Fruit fly (Drosophila melanogaster) whole organism, embryonic: Measurements from ENCODE around the gene Tim13.

ENCODE experiments used
- Asciz ChIP-seq: fragments of 200-800 bp; sonication (Bioruptor generic); optimal IDR thresholded peaks from 2 replicates; lab custom pipeline; 2017; ENCODE audit warnings: missing biosample characterization, mild to moderate bottlenecking, missing genetic modification characterization, missing genetic modification reagents
- B-H1 ChIP-seq: fragments of 200-800 bp; sonication (Bioruptor generic); IDR thresholded peaks from 3 replicates; pipeline ENCODE4 v1.3.6; 2022; ENCODE audit warnings: missing biosample characterization, missing genetic modification characterization
- CG11560 ChIP-seq: fragments of 200-800 bp; sonication (Bioruptor generic); IDR thresholded peaks from 3 replicates; pipeline ENCODE4 v1.3.6; 2022; ENCODE audit warnings: missing biosample characterization, missing genetic modification characterization
- CG1233 ChIP-seq: fragments of 200-800 bp; sonication (Bioruptor generic); optimal IDR thresholded peaks from 4 replicates; lab custom pipeline; 2018; ENCODE audit warnings: missing biosample characterization, mild to moderate bottlenecking, missing genetic modification characterization
- CG13624 ChIP-seq: fragments of 200-800 bp; sonication (Bioruptor generic); optimal IDR thresholded peaks from 2 replicates; lab custom pipeline; 2016; ENCODE audit warnings: missing biosample characterization, missing genetic modification characterization
- CG15269 ChIP-seq: fragments of 200-800 bp; sonication (Bioruptor generic); optimal IDR thresholded peaks from 2 replicates; lab custom pipeline; 2018; ENCODE audit warnings: missing biosample characterization, mild to moderate bottlenecking, missing genetic modification characterization, moderate library complexity
- CG1647 ChIP-seq: fragments of 200-800 bp; sonication (Bioruptor generic); optimal IDR thresholded peaks from 3 replicates; lab custom pipeline; 2016; ENCODE audit warnings: missing biosample characterization, missing genetic modification characterization
- CG17186 ChIP-seq: fragments of 200-800 bp; sonication (Bioruptor generic); optimal IDR thresholded peaks from 3 replicates; lab custom pipeline; 2017; ENCODE audit warnings: missing biosample characterization, missing genetic modification reagents, missing genetic modification characterization
- CG2120 ChIP-seq: fragments of 200-800 bp; sonication (Bioruptor generic); optimal IDR thresholded peaks from 3 replicates; lab custom pipeline; 2016; ENCODE audit warnings: missing biosample characterization, missing genetic modification characterization
- CG2889 ChIP-seq: fragments of 200-800 bp; sonication (Bioruptor generic); IDR thresholded peaks from 3 replicates; pipeline ENCODE4 v1.3.6; 2022; ENCODE audit warnings: missing biosample characterization, missing genetic modification characterization
- CG30431 ChIP-seq: fragments of 200-800 bp; sonication (Bioruptor generic); optimal IDR thresholded peaks from 2 replicates; lab custom pipeline; 2017; ENCODE audit warnings: missing biosample characterization, missing genetic modification characterization
- CG32767 ChIP-seq: fragments of 200-800 bp; sonication (Bioruptor generic); IDR thresholded peaks from 2 replicates; pipeline ENCODE4 v1.3.6; 2022; ENCODE audit warnings: missing biosample characterization, missing genetic modification characterization
- CG32772 ChIP-seq: fragments of 200-800 bp; sonication (Bioruptor generic); IDR thresholded peaks from 2 replicates; pipeline ENCODE4 v1.3.6; 2022; ENCODE audit warnings: missing biosample characterization, missing genetic modification characterization
- CG4730 ChIP-seq: fragments of 200-800 bp; sonication (Bioruptor generic); IDR thresholded peaks from 2 replicates; pipeline ENCODE4 v1.3.6; 2022; ENCODE audit warnings: missing biosample characterization, missing genetic modification characterization
- CG5245 ChIP-seq: fragments of 200-800 bp; sonication (Bioruptor generic); optimal IDR thresholded peaks from 3 replicates; lab custom pipeline; 2016; ENCODE audit warnings: missing biosample characterization, missing genetic modification characterization
- CG5953 ChIP-seq: fragments of 200-800 bp; sonication (Bioruptor generic); IDR thresholded peaks from 2 replicates; pipeline ENCODE4 v1.3.6; 2022; ENCODE audit warnings: missing biosample characterization, missing genetic modification characterization
- CG6254 ChIP-seq: fragments of 200-800 bp; sonication (Bioruptor generic); optimal IDR thresholded peaks from 3 replicates; lab custom pipeline; 2017; ENCODE audit warnings: mild to moderate bottlenecking, missing biosample characterization, missing genetic modification reagents, missing genetic modification characterization
- CG8924 ChIP-seq: fragments of 200-800 bp; optimal IDR thresholded peaks from 3 replicates; lab custom pipeline; 2019; ENCODE audit warnings: missing biosample characterization, mild to moderate bottlenecking, missing genetic modification characterization, moderate library complexity
- CG8944 ChIP-seq: fragments of 200-800 bp; sonication (Bioruptor generic); optimal IDR thresholded peaks from 3 replicates; lab custom pipeline; 2016; ENCODE audit warnings: missing biosample characterization, missing genetic modification characterization
- Dad ChIP-seq: fragments of 200-800 bp; sonication (Bioruptor generic); optimal IDR thresholded peaks from 3 replicates; lab custom pipeline; 2016; ENCODE audit warnings: missing biosample characterization, missing genetic modification characterization
- Dbx ChIP-seq: fragments of 200-800 bp; sonication (Bioruptor generic); IDR thresholded peaks from 3 replicates; pipeline ENCODE4 v1.3.6; 2022; ENCODE audit warnings: missing biosample characterization, missing genetic modification characterization
- Dek ChIP-seq: fragments of 200-800 bp; sonication (Bioruptor generic); optimal IDR thresholded peaks from 3 replicates; lab custom pipeline; 2019; ENCODE audit warnings: missing biosample characterization, mild to moderate bottlenecking, missing genetic modification characterization, moderate library complexity
- Dp ChIP-seq: fragments of 200-800 bp; sonication (Bioruptor generic); optimal IDR thresholded peaks from 2 replicates; lab custom pipeline; 2018; ENCODE audit warnings: missing biosample characterization, mild to moderate bottlenecking, missing genetic modification characterization, moderate library complexity
- Elba2 ChIP-seq: fragments of 200-800 bp; sonication (Bioruptor generic); optimal IDR thresholded peaks from 3 replicates; lab custom pipeline; 2016; ENCODE audit warnings: missing biosample characterization, missing genetic modification characterization
- Gug ChIP-seq: fragments of 200-800 bp; sonication (Bioruptor generic); IDR thresholded peaks from 4 replicates; pipeline ENCODE4 v1.3.6; 2022; ENCODE audit warnings: missing biosample characterization, missing genetic modification characterization
- Hr3 ChIP-seq: fragments of 200-800 bp; sonication (Bioruptor generic); optimal IDR thresholded peaks from 3 replicates; lab custom pipeline; 2016; ENCODE audit warnings: missing biosample characterization, missing genetic modification characterization
- Jarid2 ChIP-seq: fragments of 200-800 bp; sonication (Bioruptor generic); optimal IDR thresholded peaks from 3 replicates; lab custom pipeline; 2017; ENCODE audit warnings: mild to moderate bottlenecking, missing biosample characterization, missing genetic modification reagents, missing genetic modification characterization
- NfI ChIP-seq: fragments of 200-800 bp; sonication (Bioruptor generic); optimal IDR thresholded peaks from 3 replicates; lab custom pipeline; 2018; ENCODE audit warnings: missing biosample characterization, mild to moderate bottlenecking, missing genetic modification characterization, moderate library complexity
- Optix ChIP-seq: fragments of 200-800 bp; sonication (Bioruptor generic); IDR thresholded peaks from 3 replicates; pipeline ENCODE4 v1.3.6; 2022; ENCODE audit warnings: missing biosample characterization, missing genetic modification characterization
- Trl ChIP-seq, 3 experiments: fragments of >200 bp in 2 of 3; fragments of 200-800 bp in 1 of 3; sonication (Bioruptor generic) in 1 of 3; optimal IDR thresholded peaks; 2 replicates in 1 of 3; 3 replicates in 2 of 3; lab custom pipeline; 2016 to 2017; ENCODE audit warnings: missing biosample characterization in 1 of 3, missing genetic modification characterization in 1 of 3
- ap ChIP-seq: fragments of 200-800 bp; sonication (Bioruptor generic); IDR thresholded peaks from 2 replicates; pipeline ENCODE4 v1.3.6; 2022; ENCODE audit warnings: missing biosample characterization, missing genetic modification characterization
- ato ChIP-seq: fragments of 200-800 bp; sonication (Bioruptor generic); IDR thresholded peaks from 2 replicates; pipeline ENCODE4 v1.3.6; 2022; ENCODE audit warnings: missing biosample characterization, missing genetic modification characterization; ENCODE audit not compliant: partially characterized antibody
- bab2 ChIP-seq: fragments of 200-800 bp; sonication (Bioruptor generic); optimal IDR thresholded peaks from 2 replicates; lab custom pipeline; 2016; ENCODE audit warnings: missing biosample characterization, missing genetic modification characterization
- btn ChIP-seq: fragments of 200-800 bp; sonication (Bioruptor generic); optimal IDR thresholded peaks from 2 replicates; lab custom pipeline; 2016; ENCODE audit warnings: missing biosample characterization, missing genetic modification characterization
- cg ChIP-seq: fragments of 200-800 bp; sonication (Bioruptor generic); optimal IDR thresholded peaks from 3 replicates; lab custom pipeline; 2019; ENCODE audit warnings: missing biosample characterization, mild to moderate bottlenecking, missing genetic modification characterization, moderate library complexity
- crp ChIP-seq, 2 experiments: fragments of 200-800 bp; sonication (Bioruptor generic); optimal IDR thresholded peaks; 2 replicates in 1 of 2; 3 replicates in 1 of 2; lab custom pipeline; 2017; ENCODE audit warnings: missing biosample characterization in 2 of 2, missing genetic modification characterization in 2 of 2, mild to moderate bottlenecking in 1 of 2, moderate library complexity in 1 of 2
- gfzf ChIP-seq: fragments of 200-800 bp; sonication (Bioruptor generic); optimal IDR thresholded peaks from 2 replicates; lab custom pipeline; 2016; ENCODE audit warnings: missing biosample characterization, mild to moderate bottlenecking, missing genetic modification characterization, moderate library complexity
- gro ChIP-seq: fragments of 200-800 bp; sonication (Bioruptor generic); optimal IDR thresholded peaks from 2 replicates; lab custom pipeline; 2016; ENCODE audit warnings: missing biosample characterization, missing genetic modification characterization
- hbn ChIP-seq: fragments of 200-800 bp; sonication (Bioruptor generic); IDR thresholded peaks from 2 replicates; pipeline ENCODE4 v1.3.6; 2022; ENCODE audit warnings: missing biosample characterization, missing genetic modification characterization; ENCODE audit not compliant: partially characterized antibody
- her ChIP-seq: fragments of 200-800 bp; sonication (Bioruptor generic); optimal IDR thresholded peaks from 2 replicates; lab custom pipeline; 2016; ENCODE audit warnings: missing biosample characterization, missing genetic modification characterization
- kni ChIP-seq: fragments of 200-800 bp; sonication (Bioruptor generic); optimal IDR thresholded peaks from 3 replicates; lab custom pipeline; 2017; ENCODE audit warnings: mild to moderate bottlenecking, missing biosample characterization, missing genetic modification reagents, missing genetic modification characterization
- lab ChIP-seq: fragments of 200-800 bp; sonication (Bioruptor generic); optimal IDR thresholded peaks from 3 replicates; lab custom pipeline; 2017; ENCODE audit warnings: missing biosample characterization, missing genetic modification characterization, mild to moderate bottlenecking, moderate library complexity, missing genetic modification reagents
- lmd ChIP-seq: fragments of 200-800 bp; sonication (Bioruptor generic); IDR thresholded peaks from 2 replicates; pipeline ENCODE4 v1.3.6; 2022; ENCODE audit warnings: missing biosample characterization, missing genetic modification characterization
- nerfin-1 ChIP-seq: fragments of 200-800 bp; sonication (Bioruptor generic); optimal IDR thresholded peaks from 3 replicates; lab custom pipeline; 2019; ENCODE audit warnings: missing biosample characterization, mild to moderate bottlenecking, missing genetic modification characterization, moderate library complexity
- nom ChIP-seq: fragments of 200-800 bp; sonication (Bioruptor generic); optimal IDR thresholded peaks from 2 replicates; lab custom pipeline; 2017; ENCODE audit warnings: missing biosample characterization, missing genetic modification characterization, mild to moderate bottlenecking, moderate library complexity, missing genetic modification reagents
- pum ChIP-seq: fragments of 200-800 bp; sonication (Bioruptor generic); optimal IDR thresholded peaks from 2 replicates; lab custom pipeline; 2016; ENCODE audit warnings: missing biosample characterization, missing genetic modification characterization
- sna ChIP-seq: fragments of 200-800 bp; sonication (Bioruptor generic); IDR thresholded peaks from 2 replicates; pipeline ENCODE4 v1.3.6; 2022; ENCODE audit warnings: missing biosample characterization, missing genetic modification characterization; ENCODE audit not compliant: partially characterized antibody
- ssp ChIP-seq: fragments of 200-800 bp; sonication (Bioruptor generic); IDR thresholded peaks from 2 replicates; pipeline ENCODE4 v1.3.6; 2022; ENCODE audit warnings: missing biosample characterization, missing genetic modification characterization
- tll ChIP-seq, 2 experiments: fragments of 200-800 bp in 1 of 2; fragments of >200 bp in 1 of 2; sonication (Bioruptor generic) in 1 of 2; optimal IDR thresholded peaks; 2 replicates each; lab custom pipeline; 2017 to 2019; ENCODE audit warnings: missing biosample characterization in 2 of 2, missing genetic modification characterization in 2 of 2, mild to moderate bottlenecking in 1 of 2, moderate library complexity in 1 of 2
- wek ChIP-seq: fragments of 200-800 bp; sonication (Bioruptor generic); optimal IDR thresholded peaks from 3 replicates; lab custom pipeline; 2018; ENCODE audit warnings: missing biosample characterization, mild to moderate bottlenecking, missing genetic modification characterization, moderate library complexity

Tim13 gene

dm6 chr3L:11785291-11785690, 11.0 kb upstream of the Tim13 start (continued):
- TF ChIP-seq Dad (GFP tag; lab: Kevin White, UChicago) (no peak), Dbx (peak; percentile 51; the same call in 1 of the 3 replicates), Hr3 (GFP tag; lab: Kevin White, UChicago) (peak; percentile 29), CG1647 (no peak), CG1233 (peak; percentile 28), bab2 (no peak), CG8924 (tag; lab: Kevin White, UChicago) (no peak), CG15269 (tag; lab: Kevin White, UChicago) (no peak), ssp (GFP tag; lab: Robert Waterston, UW) (0 out of 2 replicates have a peak, but pooled peaks have one; percentile 9), nerfin-1 (tag; lab: Kevin White, UChicago) (no peak), her (GFP tag; lab: Kevin White, UChicago) (no peak), B-H1 (GFP tag; lab: Robert Waterston, UW) (peak; percentile 31; the same call in 2 of the 3 replicates), CG30431 (GFP tag; lab: Kevin White, UChicago) (no peak), pum (GFP tag; lab: Kevin White, UChicago) (peak; percentile 0), CG32772 (GFP tag; lab: Robert Waterston, UW) (peak; percentile 23; the same call in 1 of the 2 replicates), CG17186 (GFP tag; lab: Kevin White, UChicago) (no peak), lmd (GFP tag; lab: Robert Waterston, UW) (peak; percentile 60; the same call in 1 of the 2 replicates), CG32767 (GFP tag; lab: Robert Waterston, UW) (peak; percentile 47; the same call in 1 of the 2 replicates), gro (GFP tag; lab: Kevin White, UChicago) (no peak), Dek (tag; lab: Kevin White, UChicago) (no peak), btn (GFP tag; lab: Kevin White, UChicago) (no peak), Optix (no peak), nom (GFP tag; lab: Kevin White, UChicago) (no peak), CG2120 (GFP tag; lab: Kevin White, UChicago) (peak; percentile 71), hbn (GFP tag; lab: Robert Waterston, UW) (no peak), Elba2 (GFP tag; lab: Kevin White, UChicago) (no peak), CG6254 (GFP tag; lab: Kevin White, UChicago) (no peak), CG2889 (GFP tag; lab: Robert Waterston, UW) (0 out of 3 replicates have a peak, but pooled peaks have one; percentile 7), cg (GFP tag; lab: Kevin White, UChicago) (no peak), CG5953 (no peak), kni (no peak), Trl (optimal IDR thresholded peaks at IDR 0.05; lab: Kevin White, UChicago) (no peak), Trl (GFP tag; optimal IDR thresholded peaks at IDR 0.05; lab: Kevin White, UChicago) (no peak), crp (GFP tag; optimal IDR thresholded peaks at IDR 0.05; lab: Kevin White, UChicago) (no peak), Asciz (no peak), lab (GFP tag; lab: Kevin White, UChicago) (no peak), CG4730 (GFP tag; lab: Robert Waterston, UW) (peak; percentile 23; the same call in 1 of the 2 replicates), Gug (GFP tag; lab: Robert Waterston, UW) (no peak), Jarid2 (no peak), NfI (GFP tag; lab: Kevin White, UChicago) (peak; percentile 31), CG5245 (GFP tag; lab: Kevin White, UChicago) (peak; percentile 8), ato (GFP tag; lab: Robert Waterston, UW) (no peak), ap (GFP tag; lab: Robert Waterston, UW) (no peak), CG8944 (GFP tag; lab: Kevin White, UChicago) (no peak), Dp (GFP tag; lab: Kevin White, UChicago) (no peak), CG13624 (GFP tag; lab: Kevin White, UChicago) (peak; percentile 35), wek (GFP tag; lab: Kevin White, UChicago) (no peak), tll (GFP tag; optimal IDR thresholded peaks at IDR 0.05; lab: Kevin White, UChicago) (no peak), sna (GFP tag; lab: Robert Waterston, UW) (no peak), gfzf (no peak), CG11560 (no peak)
